Fruit fly (Drosophila melanogaster): ENCODE results near the gene CG44271.

Gene CG44271

DNA sequence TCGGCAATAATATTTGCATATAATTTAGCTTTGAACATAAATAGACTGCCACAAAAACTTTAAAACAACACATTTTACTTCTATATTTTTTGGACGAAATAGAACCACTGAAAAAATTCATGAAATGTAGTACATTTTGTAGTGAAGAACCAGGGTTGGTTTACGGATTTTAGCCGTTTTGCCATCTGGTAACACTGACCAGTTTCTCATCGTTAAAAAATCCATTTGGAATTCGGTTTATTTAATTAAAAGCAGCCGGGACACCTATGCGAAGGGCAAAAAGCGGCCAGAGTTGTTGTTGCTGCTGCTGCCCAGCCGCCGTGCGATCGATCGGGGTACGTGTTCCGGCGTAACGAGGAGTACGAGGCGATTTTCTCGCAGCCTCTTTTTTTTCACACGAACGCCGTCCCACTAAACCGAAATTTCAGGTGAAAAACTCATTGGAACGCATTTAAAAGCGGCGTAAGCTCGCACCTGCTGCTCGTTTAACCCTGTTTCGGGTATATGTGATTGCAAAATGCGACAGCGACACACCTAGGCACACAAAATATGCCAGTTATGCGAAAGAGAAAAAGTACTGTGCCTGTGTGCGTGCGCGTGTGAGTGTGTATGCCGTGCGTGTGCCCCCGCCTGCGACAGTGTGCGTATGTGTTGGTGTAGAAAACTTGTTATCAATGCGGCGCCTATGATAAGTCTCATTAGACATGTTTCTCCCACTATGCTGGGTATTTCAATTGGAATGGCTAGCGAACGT, 23.8 kb downstream of the CG44271 start, which contains the start of gene Liprin-alpha:
TSS of gene Liprin-alpha (plus strand) at position 154 of the 754 bp plus-strand sequence.
- no peak for TF ChIP-seq D1 (tag; optimal IDR thresholded peaks at IDR 0.05)
- peak; percentile 43; the same call in 1 of the 3 replicates for TF ChIP-seq fd96Ca (GFP tag; IDR thresholded peaks at IDR 0.05)

DNA sequence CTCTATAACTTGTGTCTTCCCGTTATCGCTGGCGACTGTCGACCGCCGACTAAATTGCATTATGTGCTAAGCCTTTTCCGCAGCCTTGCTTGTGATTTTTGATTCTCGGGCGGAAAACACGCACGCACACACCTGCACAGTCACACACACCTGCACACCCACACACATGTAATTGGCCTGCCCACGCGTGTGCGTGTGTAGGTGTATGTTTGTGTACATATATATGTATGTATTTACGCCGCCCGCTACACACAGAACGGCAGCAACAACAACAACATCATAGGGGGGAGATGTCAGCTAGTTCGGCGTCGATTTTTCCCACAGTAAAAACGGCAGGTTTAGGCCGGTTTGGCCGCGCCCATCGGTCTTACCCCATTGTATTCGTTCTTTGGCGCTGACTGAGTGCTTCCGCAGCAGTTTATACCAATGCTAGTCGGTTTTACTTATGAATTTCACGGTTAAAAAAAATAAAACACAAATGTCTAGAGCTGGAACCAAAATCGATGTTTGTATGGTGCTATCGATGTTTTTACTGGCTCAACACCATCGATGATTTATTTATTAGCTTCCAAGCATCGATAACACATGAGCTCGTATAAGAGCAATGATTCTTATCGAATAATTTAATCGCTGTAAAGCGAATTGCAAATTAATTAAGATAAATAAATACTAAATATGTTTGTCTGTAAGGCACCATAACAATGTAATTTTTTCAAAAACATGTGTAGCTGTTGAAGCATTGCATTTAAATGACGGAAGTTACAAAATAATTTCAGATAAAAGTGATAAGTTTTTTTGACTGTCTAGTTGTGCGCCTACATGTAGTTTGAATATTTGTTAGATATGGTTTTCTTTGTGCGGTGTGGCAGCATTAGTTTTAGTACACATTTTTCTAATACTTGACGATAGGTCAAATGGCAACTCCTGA, 24.6 kb downstream of the CG44271 start, which contains the start of gene homer:
TSS of gene homer (minus strand) at position 538 of the 928 bp plus-strand sequence.
- no peak for TF ChIP-seq CG8301 (tag; optimal IDR thresholded peaks at IDR 0.05)
- TF ChIP-seq Snoo (tag; optimal IDR thresholded peaks at IDR 0.05): no peak
- no peak for TF ChIP-seq CG10348 (GFP tag; IDR thresholded peaks at IDR 0.05)
- peak; percentile 9 for TF ChIP-seq EcR (GFP tag; optimal IDR thresholded peaks at IDR 0.05)
- TF ChIP-seq CG15710 (tag; optimal IDR thresholded peaks at IDR 0.05): peak; percentile 10
- TF ChIP-seq gl (tag; optimal IDR thresholded peaks at IDR 0.05): no peak
- peak; percentile 49; the same call in 1 of the 3 replicates for TF ChIP-seq CG4496 (GFP tag; IDR thresholded peaks at IDR 0.05)
- TF ChIP-seq Pif1B (GFP tag; optimal IDR thresholded peaks at IDR 0.05): no peak
- no peak for TF ChIP-seq CG13204 (GFP tag; optimal IDR thresholded peaks at IDR 0.05)
- TF ChIP-seq CG17806 (tag; optimal IDR thresholded peaks at IDR 0.05): no peak
- TF ChIP-seq CG12605 (GFP tag; IDR thresholded peaks at IDR 0.05): no peak
- no peak for TF ChIP-seq CG34367 (tag; optimal IDR thresholded peaks at IDR 0.05)
- no peak for TF ChIP-seq fd96Ca (GFP tag; IDR thresholded peaks at IDR 0.05)
- no peak for TF ChIP-seq rn (GFP tag; IDR thresholded peaks at IDR 0.05)
- no peak for TF ChIP-seq Pif1A (GFP tag; optimal IDR thresholded peaks at IDR 0.05)
- TF ChIP-seq CG32121 (GFP tag; IDR thresholded peaks at IDR 0.05): peak; percentile 14; the same call in 1 of the 2 replicates
- TF ChIP-seq CG14655 (GFP tag; optimal IDR thresholded peaks at IDR 0.05): no peak
- no peak for TF ChIP-seq D1 (tag; optimal IDR thresholded peaks at IDR 0.05)
- TF ChIP-seq Ets98B (GFP tag; IDR thresholded peaks at IDR 0.05): no peak
- no peak for TF ChIP-seq CG8159 (tag; optimal IDR thresholded peaks at IDR 0.05)
- TF ChIP-seq CG9948 (tag; optimal IDR thresholded peaks at IDR 0.05): no peak

DNA sequence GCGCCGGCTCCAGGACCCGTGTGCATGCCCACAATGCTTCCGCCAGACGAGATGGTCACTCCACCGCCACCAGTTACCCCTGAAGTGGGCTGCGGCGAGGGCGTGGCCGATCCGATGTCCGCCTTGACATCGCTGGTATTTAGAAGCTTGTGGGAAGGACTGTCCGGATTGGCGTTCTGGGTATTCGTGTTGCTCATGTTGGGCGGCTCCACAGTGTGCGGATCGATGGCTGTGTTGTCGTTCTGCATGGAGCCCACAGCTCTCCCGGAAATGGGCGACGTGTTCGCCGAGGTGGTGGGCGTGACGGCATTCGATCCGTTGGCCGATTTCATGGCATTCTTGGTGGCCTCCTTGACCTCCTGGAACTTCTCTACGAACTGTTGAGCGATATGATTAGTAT, 26.0 kb downstream of the CG44271 start:
- TF ChIP-seq CG32121 (GFP tag; IDR thresholded peaks at IDR 0.05): no peak
- no peak for TF ChIP-seq Snoo (tag; optimal IDR thresholded peaks at IDR 0.05)
- TF ChIP-seq CG4496 (GFP tag; IDR thresholded peaks at IDR 0.05): no peak
- no peak for TF ChIP-seq D1 (tag; optimal IDR thresholded peaks at IDR 0.05)
- no peak for TF ChIP-seq CG8159 (tag; optimal IDR thresholded peaks at IDR 0.05)
- no peak for TF ChIP-seq CG10348 (GFP tag; IDR thresholded peaks at IDR 0.05)
- no peak for TF ChIP-seq fd96Ca (GFP tag; IDR thresholded peaks at IDR 0.05)
- no peak for TF ChIP-seq CG15710 (tag; optimal IDR thresholded peaks at IDR 0.05)
- no peak for TF ChIP-seq Pif1A (GFP tag; optimal IDR thresholded peaks at IDR 0.05)
- TF ChIP-seq gl (tag; optimal IDR thresholded peaks at IDR 0.05): no peak
- TF ChIP-seq Pif1B (GFP tag; optimal IDR thresholded peaks at IDR 0.05): no peak
- TF ChIP-seq CG8301 (tag; optimal IDR thresholded peaks at IDR 0.05): no peak
- TF ChIP-seq EcR (GFP tag; optimal IDR thresholded peaks at IDR 0.05): no peak
- no peak for TF ChIP-seq Ets98B (GFP tag; IDR thresholded peaks at IDR 0.05)
- TF ChIP-seq CG17806 (tag; optimal IDR thresholded peaks at IDR 0.05): no peak
- no peak for TF ChIP-seq CG14655 (GFP tag; optimal IDR thresholded peaks at IDR 0.05)

DNA sequence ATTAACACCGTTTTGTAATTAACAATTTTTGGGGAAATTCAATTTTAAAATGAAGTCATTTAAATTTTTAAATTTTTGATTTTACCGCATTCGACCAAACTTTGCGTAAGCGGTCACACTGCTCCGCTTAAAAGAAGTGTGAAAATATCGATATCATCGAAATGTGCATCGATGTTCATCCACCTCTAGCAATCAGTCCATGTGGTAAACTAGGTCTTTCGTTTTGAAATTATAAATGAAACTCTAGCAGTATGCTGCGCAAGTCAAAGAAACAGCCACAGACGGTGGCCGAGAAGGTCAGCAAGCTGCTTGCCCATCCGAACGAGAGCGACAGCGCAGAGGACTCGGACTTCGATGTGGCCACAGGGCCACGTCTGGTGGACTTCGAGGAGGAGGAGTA, 30.3 kb downstream of the CG44271 start, which contains the start of gene Aatf:
TSS of gene Aatf (plus strand) at position 166 of the 400 bp plus-strand sequence.
- TF ChIP-seq Ets98B (GFP tag; IDR thresholded peaks at IDR 0.05) (0 out of 2 replicates have a peak, but pooled peaks have one; percentile 6), CG14655 (GFP tag; optimal IDR thresholded peaks at IDR 0.05) (no peak)

DNA sequence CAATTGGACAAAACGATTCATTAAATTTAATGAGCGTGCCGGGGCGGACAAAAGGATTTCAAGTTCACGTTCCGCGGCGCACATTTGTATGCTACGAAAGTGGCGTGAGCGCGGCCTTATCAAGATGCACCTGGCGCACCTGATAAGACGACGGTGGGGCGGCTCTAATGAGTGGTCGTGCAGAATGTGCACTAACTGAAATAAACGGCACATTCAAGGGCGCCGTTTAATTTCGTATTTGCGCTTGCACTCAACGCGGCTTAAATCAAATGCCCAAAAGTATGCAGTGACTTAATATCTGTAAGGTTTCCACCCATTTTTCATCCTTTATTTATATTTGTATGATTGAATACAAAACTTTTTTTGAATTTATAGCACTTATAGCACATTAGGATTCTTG, 30.8 kb downstream of the CG44271 start:
- TF ChIP-seq D1 (tag; optimal IDR thresholded peaks at IDR 0.05): no peak
- TF ChIP-seq EcR (GFP tag; optimal IDR thresholded peaks at IDR 0.05): no peak
- TF ChIP-seq CG17806 (tag; optimal IDR thresholded peaks at IDR 0.05): no peak
- no peak for TF ChIP-seq CG8159 (tag; optimal IDR thresholded peaks at IDR 0.05)
- no peak for TF ChIP-seq Pif1A (GFP tag; optimal IDR thresholded peaks at IDR 0.05)
- no peak for TF ChIP-seq Pif1B (GFP tag; optimal IDR thresholded peaks at IDR 0.05)
- no peak for TF ChIP-seq gl (tag; optimal IDR thresholded peaks at IDR 0.05)
- no peak for TF ChIP-seq CG34367 (tag; optimal IDR thresholded peaks at IDR 0.05)
- no peak for TF ChIP-seq CG12605 (GFP tag; IDR thresholded peaks at IDR 0.05)
- TF ChIP-seq CG8301 (tag; optimal IDR thresholded peaks at IDR 0.05): no peak
- TF ChIP-seq Ets98B (GFP tag; IDR thresholded peaks at IDR 0.05): no peak
- TF ChIP-seq CG13204 (GFP tag; optimal IDR thresholded peaks at IDR 0.05): no peak

Measured in whole organism, pupa.